Fruit fly (Drosophila melanogaster) whole organism, embryonic: ENCODE results near the gene Lgr1.
A peak's percentile ranks its signal among the peaks of the same experiment; 100 is the strongest.

Experiments used
- BEAF-32 ChIP-seq: fragments of 200-800 bp; sonication (Bioruptor generic); optimal IDR thresholded peaks from 3 replicates; lab custom pipeline; 2017; ENCODE audit warnings: missing biosample characterization, missing genetic modification characterization, mild to moderate bottlenecking, moderate library complexity, missing genetic modification reagents
- CG10979 ChIP-seq: fragments of 200-800 bp; sonication (Bioruptor generic); optimal IDR thresholded peaks from 2 replicates; lab custom pipeline; 2018; ENCODE audit warnings: missing biosample characterization, mild to moderate bottlenecking, missing genetic modification characterization, moderate library complexity
- CG11696 ChIP-seq: fragments of 200-800 bp; sonication (Bioruptor generic); IDR thresholded peaks from 2 replicates; pipeline ENCODE4 v1.3.6; 2022; ENCODE audit warnings: missing biosample characterization, missing genetic modification characterization
- CG12391 ChIP-seq: fragments of 200-800 bp; sonication (Bioruptor generic); optimal IDR thresholded peaks from 3 replicates; lab custom pipeline; 2018; ENCODE audit warnings: missing biosample characterization, mild to moderate bottlenecking, missing genetic modification characterization, moderate library complexity
- CG12744 ChIP-seq: fragments of 200-800 bp; sonication (Bioruptor generic); optimal IDR thresholded peaks from 2 replicates; lab custom pipeline; 2016; ENCODE audit warnings: missing biosample characterization, missing genetic modification characterization
- CG16813 ChIP-seq: fragments of 200-800 bp; sonication (Bioruptor generic); IDR thresholded peaks from 3 replicates; pipeline ENCODE4 v1.3.6; 2022; ENCODE audit warnings: missing biosample characterization, missing genetic modification characterization; ENCODE audit not compliant: partially characterized antibody
- CG17361 ChIP-seq: fragments of 200-800 bp; sonication (Bioruptor generic); IDR thresholded peaks from 3 replicates; pipeline ENCODE4 v1.3.6; 2022; ENCODE audit warnings: missing biosample characterization, missing genetic modification characterization
- CG1792 ChIP-seq: fragments of 200-800 bp; sonication (Bioruptor generic); optimal IDR thresholded peaks from 2 replicates; lab custom pipeline; 2016; ENCODE audit warnings: missing biosample characterization, missing genetic modification characterization
- CG18599 ChIP-seq: fragments of 200-800 bp; sonication (Bioruptor generic); optimal IDR thresholded peaks from 3 replicates; lab custom pipeline; 2017; ENCODE audit warnings: missing biosample characterization, missing genetic modification characterization, mild to moderate bottlenecking, moderate library complexity, missing genetic modification reagents
- CG2120 ChIP-seq: fragments of 200-800 bp; sonication (Bioruptor generic); optimal IDR thresholded peaks from 3 replicates; lab custom pipeline; 2016; ENCODE audit warnings: missing biosample characterization, missing genetic modification characterization
- CG32767 ChIP-seq: fragments of 200-800 bp; sonication (Bioruptor generic); IDR thresholded peaks from 2 replicates; pipeline ENCODE4 v1.3.6; 2022; ENCODE audit warnings: missing biosample characterization, missing genetic modification characterization
- CG33557 ChIP-seq: fragments of 200-800 bp; sonication (Bioruptor generic); optimal IDR thresholded peaks from 2 replicates; lab custom pipeline; 2019; ENCODE audit warnings: missing biosample characterization, mild to moderate bottlenecking, missing genetic modification characterization, moderate library complexity
- CG4730 ChIP-seq: fragments of 200-800 bp; sonication (Bioruptor generic); IDR thresholded peaks from 2 replicates; pipeline ENCODE4 v1.3.6; 2022; ENCODE audit warnings: missing biosample characterization, missing genetic modification characterization
- CG8388 ChIP-seq: fragments of 200-800 bp; sonication (Bioruptor generic); optimal IDR thresholded peaks from 2 replicates; lab custom pipeline; 2019; ENCODE audit warnings: missing biosample characterization, mild to moderate bottlenecking, missing genetic modification characterization, moderate library complexity
- CG9727 ChIP-seq: fragments of 200-800 bp; sonication (Bioruptor generic); optimal IDR thresholded peaks from 3 replicates; lab custom pipeline; 2017; ENCODE audit warnings: missing biosample characterization, mild to moderate bottlenecking, missing genetic modification characterization
- CG9932 ChIP-seq: fragments of 200-800 bp; sonication (Bioruptor generic); IDR thresholded peaks from 2 replicates; pipeline ENCODE4 v1.3.6; 2022; ENCODE audit warnings: missing biosample characterization, missing genetic modification characterization
- Camta ChIP-seq: fragments of 200-800 bp; sonication (Bioruptor generic); optimal IDR thresholded peaks from 2 replicates; lab custom pipeline; 2016; ENCODE audit warnings: missing biosample characterization, missing genetic modification characterization
- D ChIP-seq, 2 experiments: fragments of 200-800 bp in 1 of 2; fragments of >200 bp in 1 of 2; sonication (Bioruptor generic) in 1 of 2; optimal IDR thresholded peaks; 2 replicates in 1 of 2; 3 replicates in 1 of 2; lab custom pipeline; 2017; ENCODE audit warnings: mild to moderate bottlenecking in 1 of 2, missing biosample characterization in 1 of 2, missing genetic modification characterization in 1 of 2, missing genetic modification reagents in 1 of 2
- Deaf1 ChIP-seq: fragments of 200-800 bp; optimal IDR thresholded peaks from 3 replicates; lab custom pipeline; 2019; ENCODE audit warnings: missing biosample characterization, mild to moderate bottlenecking, missing genetic modification characterization, moderate library complexity
- Ets65A ChIP-seq: fragments of 200-800 bp; sonication (Bioruptor generic); peaks from one replicate; lab custom pipeline; 2016; ENCODE audit warnings: missing biosample characterization, missing genetic modification characterization
- Hey ChIP-seq: fragments of 200-800 bp; sonication (Bioruptor generic); optimal IDR thresholded peaks from 3 replicates; lab custom pipeline; 2018; ENCODE audit warnings: missing biosample characterization, mild to moderate bottlenecking, missing genetic modification characterization
- Nf-YA ChIP-seq: fragments of 200-800 bp; sonication (Bioruptor generic); IDR thresholded peaks from 2 replicates; pipeline ENCODE4 v1.3.6; 2022; ENCODE audit warnings: missing biosample characterization, missing genetic modification characterization
- Oli ChIP-seq: fragments of 200-800 bp; sonication (Bioruptor generic); optimal IDR thresholded peaks from 2 replicates; lab custom pipeline; 2018; ENCODE audit warnings: missing biosample characterization, mild to moderate bottlenecking, missing genetic modification characterization, moderate library complexity
- PHDP ChIP-seq: fragments of 200-800 bp; sonication (Bioruptor generic); optimal IDR thresholded peaks from 3 replicates; lab custom pipeline; 2018; ENCODE audit warnings: missing biosample characterization, mild to moderate bottlenecking, missing genetic modification characterization, moderate library complexity
- Sox102F ChIP-seq: fragments of 200-800 bp; sonication (Bioruptor generic); optimal IDR thresholded peaks from 2 replicates; lab custom pipeline; 2018; ENCODE audit warnings: missing biosample characterization, mild to moderate bottlenecking, missing genetic modification characterization, moderate library complexity
- Spps ChIP-seq: fragments of 200-800 bp; sonication (Bioruptor generic); optimal IDR thresholded peaks from 2 replicates; lab custom pipeline; 2018; ENCODE audit warnings: missing biosample characterization, mild to moderate bottlenecking, missing genetic modification characterization
- Trl ChIP-seq, 3 experiments: fragments of >200 bp in 2 of 3; fragments of 200-800 bp in 1 of 3; sonication (Bioruptor generic) in 1 of 3; optimal IDR thresholded peaks; 2 replicates in 1 of 3; 3 replicates in 2 of 3; lab custom pipeline; 2016 to 2017; ENCODE audit warnings: missing biosample characterization in 1 of 3, missing genetic modification characterization in 1 of 3
- ap ChIP-seq: fragments of 200-800 bp; sonication (Bioruptor generic); IDR thresholded peaks from 2 replicates; pipeline ENCODE4 v1.3.6; 2022; ENCODE audit warnings: missing biosample characterization, missing genetic modification characterization
- bsh ChIP-seq, 2 experiments: fragments of 200-800 bp; sonication (Bioruptor generic); optimal IDR thresholded peaks; 2 replicates each; lab custom pipeline; 2017 to 2018; ENCODE audit warnings: mild to moderate bottlenecking in 2 of 2, missing biosample characterization in 2 of 2, missing genetic modification characterization in 2 of 2, moderate library complexity in 1 of 2
- btn ChIP-seq: fragments of 200-800 bp; sonication (Bioruptor generic); optimal IDR thresholded peaks from 2 replicates; lab custom pipeline; 2016; ENCODE audit warnings: missing biosample characterization, missing genetic modification characterization
- croc ChIP-seq: fragments of 200-800 bp; sonication (Bioruptor generic); conservative IDR thresholded peaks from 3 replicates; pipeline ENCODE4 v1.3.6; 2022; ENCODE audit warnings: missing biosample characterization, missing genetic modification characterization
- dpn ChIP-seq, 2 experiments: fragments of 200-800 bp; sonication (Bioruptor generic); optimal IDR thresholded peaks; 3 replicates each; lab custom pipeline; 2016; ENCODE audit warnings: missing biosample characterization in 2 of 2, missing genetic modification characterization in 2 of 2
- gt ChIP-seq: fragments of 200-800 bp; sonication (Bioruptor generic); IDR thresholded peaks from 2 replicates; pipeline ENCODE4 v1.3.6; 2022; ENCODE audit warnings: missing biosample characterization, missing genetic modification characterization
- hbn ChIP-seq: fragments of 200-800 bp; sonication (Bioruptor generic); IDR thresholded peaks from 2 replicates; pipeline ENCODE4 v1.3.6; 2022; ENCODE audit warnings: missing biosample characterization, missing genetic modification characterization; ENCODE audit not compliant: partially characterized antibody
- hkb ChIP-seq, 2 experiments: fragments of 200-800 bp in 1 of 2; fragments of >200 bp in 1 of 2; sonication (Bioruptor generic) in 1 of 2; IDR thresholded peaks in 1 of 2; optimal IDR thresholded peaks in 1 of 2; 2 replicates each; pipeline versions ENCODE4 v1.3.6 to Lab custom; 2017 to 2022; ENCODE audit warnings: missing biosample characterization in 1 of 2, missing genetic modification characterization in 1 of 2
- hth ChIP-seq: fragments of >200 bp; optimal IDR thresholded peaks from 2 replicates; lab custom pipeline; 2017; ENCODE audit warnings: inconsistent platforms
- ind ChIP-seq: fragments of 200-800 bp; sonication (Bioruptor generic); optimal IDR thresholded peaks from 3 replicates; lab custom pipeline; 2016; ENCODE audit warnings: missing biosample characterization, missing genetic modification characterization
- knrl ChIP-seq: fragments of 200-800 bp; sonication (Bioruptor generic); IDR thresholded peaks from 3 replicates; pipeline ENCODE4 v1.3.6; 2022; ENCODE audit warnings: missing biosample characterization, missing genetic modification characterization; ENCODE audit not compliant: partially characterized antibody
- nom ChIP-seq: fragments of 200-800 bp; sonication (Bioruptor generic); optimal IDR thresholded peaks from 2 replicates; lab custom pipeline; 2017; ENCODE audit warnings: missing biosample characterization, missing genetic modification characterization, mild to moderate bottlenecking, moderate library complexity, missing genetic modification reagents
- p53 ChIP-seq: fragments of 200-800 bp; sonication (Bioruptor generic); optimal IDR thresholded peaks from 2 replicates; lab custom pipeline; 2016; ENCODE audit warnings: missing biosample characterization, missing genetic modification characterization
- pb ChIP-seq: fragments of 200-800 bp; sonication (Bioruptor generic); optimal IDR thresholded peaks from 3 replicates; lab custom pipeline; 2016; ENCODE audit warnings: missing biosample characterization, missing genetic modification characterization
- prd ChIP-seq, 3 experiments: fragments of >200 bp in 2 of 3; fragments of 200-800 bp in 1 of 3; sonication (Bioruptor generic) in 1 of 3; optimal IDR thresholded peaks in 2 of 3; IDR thresholded peaks in 1 of 3; 2 replicates in 2 of 3; 3 replicates in 1 of 3; pipeline versions ENCODE4 v1.3.6 to Lab custom; 2017 to 2022; ENCODE audit warnings: missing biosample characterization in 1 of 3, missing genetic modification characterization in 1 of 3
- scrt ChIP-seq: fragments of 200-800 bp; sonication (Bioruptor generic); optimal IDR thresholded peaks from 2 replicates; lab custom pipeline; 2018; ENCODE audit warnings: missing biosample characterization, mild to moderate bottlenecking, missing genetic modification characterization, moderate library complexity
- shn ChIP-seq: fragments of 200-800 bp; sonication (Bioruptor generic); optimal IDR thresholded peaks from 3 replicates; lab custom pipeline; 2016; ENCODE audit warnings: missing biosample characterization, missing genetic modification characterization
- sima ChIP-seq: fragments of 200-800 bp; sonication (Bioruptor generic); optimal IDR thresholded peaks from 2 replicates; lab custom pipeline; 2016; ENCODE audit warnings: missing biosample characterization, missing genetic modification characterization
- tap ChIP-seq: fragments of 200-800 bp; optimal IDR thresholded peaks from 3 replicates; lab custom pipeline; 2019; ENCODE audit warnings: missing biosample characterization, mild to moderate bottlenecking, missing genetic modification characterization, moderate library complexity
- yki ChIP-seq: fragments of >200 bp; optimal IDR thresholded peaks from 3 replicates; lab custom pipeline; 2018
- zfh1 ChIP-seq: fragments of 200-800 bp; sonication (Bioruptor generic); IDR thresholded peaks from 3 replicates; pipeline ENCODE4 v1.3.6; 2022; ENCODE audit warnings: missing biosample characterization, missing genetic modification characterization
- zfh2 ChIP-seq: fragments of 200-800 bp; sonication (Bioruptor generic); optimal IDR thresholded peaks from 2 replicates; lab custom pipeline; 2016; ENCODE audit warnings: missing biosample characterization, missing genetic modification characterization

Lgr1 gene

DNA sequence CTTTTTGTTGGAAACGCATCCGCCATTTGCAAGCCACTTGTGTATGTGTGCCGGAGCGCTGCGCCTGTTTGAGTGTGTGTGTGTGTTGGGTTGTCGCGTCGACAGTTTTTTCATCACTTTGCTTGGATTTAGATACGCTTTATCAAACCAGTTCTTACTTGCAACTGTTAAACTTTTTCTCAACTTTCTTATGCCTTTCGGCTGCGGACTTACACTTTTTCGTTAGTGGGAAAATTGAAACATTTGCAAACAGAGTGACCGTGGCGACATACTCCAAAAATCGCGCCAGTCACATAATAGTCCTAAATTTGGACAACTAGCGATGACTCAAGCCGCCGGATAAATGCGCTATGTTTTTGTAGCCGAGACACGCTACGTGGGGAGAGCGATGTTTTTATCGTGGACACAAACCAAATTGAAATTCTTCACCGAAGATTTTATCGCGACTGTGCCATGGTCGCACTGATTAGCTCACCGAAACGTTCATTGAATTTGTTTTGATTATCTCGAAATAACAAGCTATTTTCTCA, 43.3 kb upstream of the Lgr1 start, which contains the start of the genes alt and CG7655 (continued):
- TF ChIP-seq gt (GFP tag; lab: Robert Waterston, UW) (no peak), Trl (optimal IDR thresholded peaks at IDR 0.05; lab: Kevin White, UChicago) (no peak), Trl (GFP tag; optimal IDR thresholded peaks at IDR 0.05; lab: Kevin White, UChicago) (peak; percentile 52), tap (tag; lab: Kevin White, UChicago) (peak; percentile 14), CG2120 (peak; percentile 36), yki (lab: Kevin White, UChicago) (no peak), prd (optimal IDR thresholded peaks at IDR 0.05; lab: Kevin White, UChicago) (no peak), prd (GFP tag; IDR thresholded peaks at IDR 0.05; lab: Robert Waterston, UW) (no peak), nom (peak; percentile 46), BEAF-32 (GFP tag; lab: Kevin White, UChicago) (peak; percentile 68), croc (no peak), CG4730 (no peak), Oli (tag; lab: Kevin White, UChicago) (no peak), PHDP (tag; lab: Kevin White, UChicago) (no peak), Hey (tag; lab: Kevin White, UChicago) (no peak), CG18599 (no peak), CG16813 (GFP tag; lab: Robert Waterston, UW) (no peak), CG8388 (no peak), CG9727 (GFP tag; lab: Kevin White, UChicago) (no peak), Spps (tag; lab: Kevin White, UChicago) (no peak), hkb (optimal IDR thresholded peaks at IDR 0.05; lab: Kevin White, UChicago) (peak; percentile 23), hkb (GFP tag; IDR thresholded peaks at IDR 0.05; lab: Robert Waterston, UW) (no peak), shn (GFP tag; lab: Kevin White, UChicago) (no peak), CG1792 (GFP tag; lab: Kevin White, UChicago) (peak; percentile 15), btn (no peak), dpn (GFP tag; optimal IDR thresholded peaks at IDR 0.05; lab: Kevin White, UChicago) (peak; percentile 11 to 17), hth (lab: Kevin White, UChicago) (no peak), CG12391 (tag; lab: Kevin White, UChicago) (peak; percentile 50), Camta (no peak), sima (GFP tag; lab: Kevin White, UChicago) (no peak), CG17361 (no peak), Deaf1 (tag; lab: Kevin White, UChicago) (no peak), knrl (GFP tag; lab: Robert Waterston, UW) (no peak), D (optimal IDR thresholded peaks at IDR 0.05; lab: Kevin White, UChicago) (peak; percentile 6), D (GFP tag; optimal IDR thresholded peaks at IDR 0.05; lab: Kevin White, UChicago) (no peak), ind (GFP tag; lab: Kevin White, UChicago) (no peak), CG9932 (no peak), CG32767 (GFP tag; lab: Robert Waterston, UW) (no peak), zfh2 (GFP tag; lab: Kevin White, UChicago) (peak; percentile 5), p53 (peak; percentile 74), CG12744 (GFP tag; lab: Kevin White, UChicago) (no peak), CG10979 (no peak), Ets65A (GFP tag; lab: Kevin White, UChicago) (peak; percentile 75), scrt (GFP tag; lab: Kevin White, UChicago) (no peak), CG33557 (GFP tag; lab: Kevin White, UChicago) (peak; percentile 10), bsh (GFP tag; optimal IDR thresholded peaks at IDR 0.05; lab: Kevin White, UChicago) (peak in 1 of 2 experiments; percentile 26), pb (GFP tag; lab: Kevin White, UChicago) (peak; percentile 26), ap (no peak), zfh1 (GFP tag; lab: Robert Waterston, UW) (no peak), Sox102F (GFP tag; lab: Kevin White, UChicago) (no peak), hbn (GFP tag; lab: Robert Waterston, UW) (no peak), Nf-YA (GFP tag; lab: Robert Waterston, UW) (no peak), CG11696 (GFP tag; lab: Robert Waterston, UW) (no peak)
